Worm (Caenorhabditis elegans): Measurements from ENCODE around the gene T02G5.3.

T02G5.3 gene

DNA sequence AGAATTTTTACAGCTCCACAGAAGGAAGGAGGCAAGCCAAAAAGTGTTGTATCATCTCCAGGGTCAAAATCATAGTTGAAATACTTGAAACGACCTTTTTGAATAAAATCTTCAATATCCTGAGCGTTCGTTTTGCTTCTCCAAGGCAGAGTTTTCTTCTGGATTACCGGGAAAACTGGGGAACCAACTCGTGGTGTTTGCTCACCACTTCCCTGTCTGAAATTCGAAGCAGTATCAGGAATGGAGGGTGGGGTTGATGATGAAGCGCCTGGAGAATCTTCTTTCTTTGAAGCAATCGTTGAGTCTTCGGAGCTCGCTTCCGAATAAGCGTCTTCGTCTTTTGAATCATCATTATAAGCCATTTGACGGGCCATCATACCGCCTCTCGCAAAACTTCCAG, 9.9 kb downstream of the T02G5.3 start:
- no peak for TF ChIP-seq tbx-8 (GFP tag; optimal IDR thresholded peaks at IDR 0.05)

- TF ChIP-seq mls-2 (tag; optimal IDR thresholded peaks at IDR 0.05): peak; percentile 5
- no peak for TF ChIP-seq tbx-8 (GFP tag; optimal IDR thresholded peaks at IDR 0.05)
- no peak for TF ChIP-seq elt-3 (tag; optimal IDR thresholded peaks at IDR 0.05)
- no peak for TF ChIP-seq M03D4.4 (tag; optimal IDR thresholded peaks at IDR 0.05)
- peak; percentile 98 for TF ChIP-seq lsy-2 (tag; optimal IDR thresholded peaks at IDR 0.05)
- no peak for TF ChIP-seq nhr-2 (tag; optimal IDR thresholded peaks at IDR 0.05)
- peak; percentile 92 for TF ChIP-seq nhr-237 (tag; optimal IDR thresholded peaks at IDR 0.05)
- TF ChIP-seq lin-13 (tag; optimal IDR thresholded peaks at IDR 0.05): peak; percentile 63
- TF ChIP-seq pha-4 (tag; optimal IDR thresholded peaks at IDR 0.05): peak; percentile 81
- TF ChIP-seq nhr-76 (tag; optimal IDR thresholded peaks at IDR 0.05): no peak
- TF ChIP-seq drap-1 (GFP tag; optimal IDR thresholded peaks at IDR 0.05): no peak
- TF ChIP-seq zip-8 (tag; optimal IDR thresholded peaks at IDR 0.05): no peak
- TF ChIP-seq mep-1 (tag; optimal IDR thresholded peaks at IDR 0.05): peak; percentile 88
- TF ChIP-seq hlh-1 (tag; optimal IDR thresholded peaks at IDR 0.05): peak; percentile 61
- peak; percentile 76 for TF ChIP-seq ces-1 (GFP tag; optimal IDR thresholded peaks at IDR 0.05)
- TF ChIP-seq unc-39 (tag; optimal IDR thresholded peaks at IDR 0.05): no peak
- TF ChIP-seq cnd-1 (tag; optimal IDR thresholded peaks at IDR 0.05): no peak
- no peak for TF ChIP-seq ceh-83 (GFP tag; optimal IDR thresholded peaks at IDR 0.05)
- TF ChIP-seq nhr-28 (tag; optimal IDR thresholded peaks at IDR 0.05): no peak
- no peak for TF ChIP-seq lin-32 (GFP tag; optimal IDR thresholded peaks at IDR 0.05)
- TF ChIP-seq bed-3 (GFP tag; optimal IDR thresholded peaks at IDR 0.05): no peak
- TF ChIP-seq unc-62 (GFP tag; optimal IDR thresholded peaks at IDR 0.05): peak; percentile 73
- no peak for TF ChIP-seq nhr-12 (tag; optimal IDR thresholded peaks at IDR 0.05)
- no peak for TF ChIP-seq blmp-1 (tag; optimal IDR thresholded peaks at IDR 0.05)
- no peak for TF ChIP-seq snpc-4 (tag; optimal IDR thresholded peaks at IDR 0.05)
- peak; percentile 4 for TF ChIP-seq unc-120 (tag; optimal IDR thresholded peaks at IDR 0.05; ENCODE audit: poor library complexity, severe bottlenecking)
- TF ChIP-seq sptf-1 (tag; optimal IDR thresholded peaks at IDR 0.05): peak; percentile 33
- no peak for TF ChIP-seq elt-1 (tag; optimal IDR thresholded peaks at IDR 0.05; ENCODE audit: borderline replicate concordance, insufficient read depth)
- no peak for TF ChIP-seq ham-2 (GFP tag; optimal IDR thresholded peaks at IDR 0.05)
- TF ChIP-seq mab-5 (tag; optimal IDR thresholded peaks at IDR 0.05): peak; percentile 41
- no peak for TF ChIP-seq flh-1 (GFP tag; optimal IDR thresholded peaks at IDR 0.05)
- peak; percentile 79 for TF ChIP-seq ceh-39 (tag; optimal IDR thresholded peaks at IDR 0.05)
- no peak for TF ChIP-seq ceh-43 (GFP tag; optimal IDR thresholded peaks at IDR 0.05)
- no peak for TF ChIP-seq sem-2 (GFP tag; optimal IDR thresholded peaks at IDR 0.05)
- no peak for TF ChIP-seq ztf-11 (tag; optimal IDR thresholded peaks at IDR 0.05)
These were observed 11.8 kb downstream of the T02G5.3 start, which contains the start of the genes farl-11 and rpl-33 for ce11 chrII:7104794-7105613. farl-11 (minus strand) TSS chrII:7105035. rpl-33 (plus strand) TSS chrII:7105563.

DNA sequence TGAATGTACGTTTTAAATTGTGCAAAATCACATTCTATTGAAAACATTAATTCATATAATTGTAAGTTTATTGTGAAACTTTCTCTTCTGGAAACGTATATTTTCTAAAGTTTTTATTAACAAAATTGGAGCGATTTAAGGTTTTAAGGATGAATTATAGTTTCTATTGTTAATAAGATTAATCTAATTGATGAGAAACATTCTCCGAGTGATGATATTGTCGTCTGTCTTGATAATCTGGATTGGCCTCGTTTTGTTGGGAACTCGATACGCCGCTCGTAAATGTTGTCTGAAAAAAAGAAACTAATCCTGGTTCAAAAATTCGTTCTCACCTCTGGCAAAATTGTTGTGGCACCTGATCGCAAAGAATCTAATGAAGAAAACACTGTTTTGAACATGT, 13.1 kb downstream of the T02G5.3 start:
- TF ChIP-seq nhr-12 (tag; optimal IDR thresholded peaks at IDR 0.05): no peak
- no peak for TF ChIP-seq hlh-1 (tag; optimal IDR thresholded peaks at IDR 0.05)
- no peak for TF ChIP-seq M03D4.4 (tag; optimal IDR thresholded peaks at IDR 0.05)
- TF ChIP-seq ceh-39 (tag; optimal IDR thresholded peaks at IDR 0.05): no peak
- no peak for TF ChIP-seq unc-62 (GFP tag; optimal IDR thresholded peaks at IDR 0.05)
- no peak for TF ChIP-seq nhr-28 (tag; optimal IDR thresholded peaks at IDR 0.05)
- no peak for TF ChIP-seq ztf-11 (tag; optimal IDR thresholded peaks at IDR 0.05)
- TF ChIP-seq nhr-237 (tag; optimal IDR thresholded peaks at IDR 0.05): no peak
- TF ChIP-seq tbx-8 (GFP tag; optimal IDR thresholded peaks at IDR 0.05): no peak
- TF ChIP-seq sem-2 (GFP tag; optimal IDR thresholded peaks at IDR 0.05): no peak
- no peak for TF ChIP-seq drap-1 (GFP tag; optimal IDR thresholded peaks at IDR 0.05)
- no peak for TF ChIP-seq lin-13 (tag; optimal IDR thresholded peaks at IDR 0.05)
- no peak for TF ChIP-seq nhr-2 (tag; optimal IDR thresholded peaks at IDR 0.05)
- TF ChIP-seq ham-2 (GFP tag; optimal IDR thresholded peaks at IDR 0.05): no peak
- no peak for TF ChIP-seq cnd-1 (tag; optimal IDR thresholded peaks at IDR 0.05)
- no peak for TF ChIP-seq pha-4 (tag; optimal IDR thresholded peaks at IDR 0.05)
- no peak for TF ChIP-seq ceh-43 (GFP tag; optimal IDR thresholded peaks at IDR 0.05)
- TF ChIP-seq elt-1 (tag; optimal IDR thresholded peaks at IDR 0.05; ENCODE audit: borderline replicate concordance, insufficient read depth): no peak

Measured in whole organism, mixed stage, embryonic.